Worm (Caenorhabditis elegans): ENCODE results near the gene sams-4.

- TF ChIP-seq egl-27 (tag; optimal IDR thresholded peaks at IDR 0.05), result no peak
- TF ChIP-seq elt-3 (tag; optimal IDR thresholded peaks at IDR 0.05), result no peak
- TF ChIP-seq lin-13 (GFP tag; optimal IDR thresholded peaks at IDR 0.05), result no peak
- no peak for TF ChIP-seq fos-1 (tag; optimal IDR thresholded peaks at IDR 0.05)
- TF ChIP-seq R02D3.7 (tag; optimal IDR thresholded peaks at IDR 0.05), result no peak
- TF ChIP-seq nhr-23 (tag; optimal IDR thresholded peaks at IDR 0.05), result no peak
- no peak for TF ChIP-seq sma-3 (GFP tag; optimal IDR thresholded peaks at IDR 0.05)
- no peak for TF ChIP-seq snpc-4 (tag; optimal IDR thresholded peaks at IDR 0.05)
- TF ChIP-seq alr-1 (tag; optimal IDR thresholded peaks at IDR 0.05), result no peak
- no peak for TF ChIP-seq ama-1 (optimal IDR thresholded peaks at IDR 0.05)
- no peak for TF ChIP-seq nhr-11 (tag; optimal IDR thresholded peaks at IDR 0.05)
- TF ChIP-seq nhr-129 (tag; optimal IDR thresholded peaks at IDR 0.05), result no peak
Measured at ce11 chrIV:5856975-5857374, 10.8 kb upstream of the sams-4 start.
